Fruit fly (Drosophila melanogaster): ENCODE results near the gene MFS3.

The MFS3 gene

DNA sequence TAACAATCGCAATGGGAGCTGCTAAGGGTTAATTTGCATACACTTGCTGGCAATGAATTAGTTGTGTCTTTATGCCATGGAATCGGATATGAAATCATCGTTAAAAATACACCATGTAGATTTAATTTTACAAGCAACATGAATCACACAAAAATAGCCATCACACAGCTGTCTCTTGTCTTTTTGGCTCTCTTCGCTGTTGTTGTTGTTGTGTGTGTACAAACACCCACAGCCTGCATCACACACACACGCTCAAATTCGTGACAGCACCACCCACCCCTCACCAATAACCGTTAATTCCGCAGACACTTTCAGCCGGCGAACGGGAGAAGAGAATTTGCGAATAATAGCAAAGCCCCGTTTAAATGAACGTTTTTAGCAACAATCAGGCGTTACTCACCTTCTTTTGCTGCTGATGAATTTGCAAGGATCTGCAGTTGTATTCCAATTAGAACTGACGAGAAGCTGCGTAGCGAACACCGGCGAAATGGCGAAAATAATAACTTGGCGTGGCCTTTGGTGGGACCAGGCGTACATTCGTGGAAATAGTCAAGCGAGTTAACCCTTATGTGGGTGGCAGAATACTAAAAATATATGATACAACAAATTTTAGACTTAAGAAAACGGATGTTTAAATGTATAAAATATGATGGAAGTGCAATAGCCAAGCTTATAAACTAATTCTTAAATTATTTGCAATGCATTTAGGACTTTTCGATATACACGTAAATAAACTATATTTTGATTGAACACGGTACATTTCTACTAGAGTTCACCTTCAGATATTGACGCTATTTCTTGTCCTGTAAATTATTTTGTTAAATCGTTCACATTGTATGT is 14.9 kb downstream of the MFS3 start, which contains the start of gene capt (continued):
- TF ChIP-seq hkb (optimal IDR thresholded peaks at IDR 0.05) (no peak), hkb (GFP tag; IDR thresholded peaks at IDR 0.05) (no peak), CG12104 (GFP tag; optimal IDR thresholded peaks at IDR 0.05) (peak; percentile 65), CG7745 (tag; optimal IDR thresholded peaks at IDR 0.05) (no peak), ase (GFP tag; IDR thresholded peaks at IDR 0.05) (no peak), CG5180 (GFP tag; optimal IDR thresholded peaks at IDR 0.05) (no peak), esg (GFP tag; conservative IDR thresholded peaks at IDR 0.05) (peak; percentile 31), CG9876 (GFP tag; optimal IDR thresholded peaks at IDR 0.05) (no peak), sc (optimal IDR thresholded peaks at IDR 0.05) (no peak), sc (GFP tag; optimal IDR thresholded peaks at IDR 0.05) (no peak), CG6272 (GFP tag; IDR thresholded peaks at IDR 0.05) (no peak), tio (GFP tag; optimal IDR thresholded peaks at IDR 0.05) (no peak), usp (GFP tag; optimal IDR thresholded peaks at IDR 0.05) (no peak), slp2 (GFP tag; optimal IDR thresholded peaks at IDR 0.05) (peak; percentile 18), vfl (GFP tag; optimal IDR thresholded peaks at IDR 0.05) (no peak), CG4617 (GFP tag; optimal IDR thresholded peaks at IDR 0.05; ENCODE audit: borderline replicate concordance) (no peak), CHES-1-like (GFP tag; optimal IDR thresholded peaks at IDR 0.05) (no peak), Six4 (GFP tag; optimal IDR thresholded peaks at IDR 0.05) (no peak), CG34224 (GFP tag; IDR thresholded peaks at IDR 0.05; ENCODE audit: partially characterized antibody) (no peak), Hmx (GFP tag; optimal IDR thresholded peaks at IDR 0.05) (no peak), CG18011 (GFP tag; optimal IDR thresholded peaks at IDR 0.05) (no peak), CG2889 (GFP tag; IDR thresholded peaks at IDR 0.05) (no peak), pb (GFP tag; optimal IDR thresholded peaks at IDR 0.05) (no peak), az2 (GFP tag; optimal IDR thresholded peaks at IDR 0.05) (no peak), NC2β (GFP tag; optimal IDR thresholded peaks at IDR 0.05) (no peak), Hr3 (GFP tag; optimal IDR thresholded peaks at IDR 0.05) (peak; percentile 41), CG4424 (GFP tag; optimal IDR thresholded peaks at IDR 0.05) (peak; percentile 21), Blimp-1 (GFP tag; optimal IDR thresholded peaks at IDR 0.05) (no peak), CG13296 (GFP tag; optimal IDR thresholded peaks at IDR 0.05) (no peak), CG11696 (GFP tag; IDR thresholded peaks at IDR 0.05) (no peak), CG30403 (GFP tag; optimal IDR thresholded peaks at IDR 0.05) (peak; percentile 55), CG1792 (GFP tag; optimal IDR thresholded peaks at IDR 0.05) (no peak), sd (tag; optimal IDR thresholded peaks at IDR 0.05) (no peak), CG7357 (GFP tag; IDR thresholded peaks at IDR 0.05) (no peak), CG43689 (GFP tag; IDR thresholded peaks at IDR 0.05) (no peak), p53 (GFP tag; optimal IDR thresholded peaks at IDR 0.05) (no peak), dm (GFP tag; optimal IDR thresholded peaks at IDR 0.05) (peak; percentile 16), CG9437 (GFP tag; optimal IDR thresholded peaks at IDR 0.05) (peak; percentile 44), Nf-YC (tag; optimal IDR thresholded peaks at IDR 0.05) (no peak), Xrp1 (GFP tag; IDR thresholded peaks at IDR 0.05) (peak; percentile 18; the same call in 1 of the 2 replicates), eyg (GFP tag; optimal IDR thresholded peaks at IDR 0.05) (no peak), CG12659 (GFP tag; optimal IDR thresholded peaks at IDR 0.05) (peak; percentile 28), BEAF-32 (GFP tag; optimal IDR thresholded peaks at IDR 0.05) (peak; percentile 24), CG10543 (GFP tag; optimal IDR thresholded peaks at IDR 0.05) (peak; percentile 2), fu2 (GFP tag; optimal IDR thresholded peaks at IDR 0.05) (peak; percentile 10), Ssrp (tag; optimal IDR thresholded peaks at IDR 0.05) (peak; percentile 22), Dll (GFP tag; IDR thresholded peaks at IDR 0.05; ENCODE audit: partially characterized antibody) (no peak), CG12155 (GFP tag; optimal IDR thresholded peaks at IDR 0.05) (peak; percentile 72), wdn (GFP tag; IDR thresholded peaks at IDR 0.05) (no peak), Tbp (GFP tag; optimal IDR thresholded peaks at IDR 0.05) (no peak), slbo (GFP tag; IDR thresholded peaks at IDR 0.05) (peak; percentile 68)
